Fruit fly (Drosophila melanogaster) whole organism, embryonic: ENCODE results near the gene Elo68alpha.

ENCODE experiments used
- Asciz ChIP-seq: fragments of 200-800 bp; sonication (Bioruptor generic); optimal IDR thresholded peaks from 2 replicates; lab custom pipeline; 2017; ENCODE audit warnings: missing biosample characterization, mild to moderate bottlenecking, missing genetic modification characterization, missing genetic modification reagents
- Atf-2 ChIP-seq: fragments of 200-800 bp; sonication (Bioruptor generic); optimal IDR thresholded peaks from 2 replicates; lab custom pipeline; 2016; ENCODE audit warnings: missing biosample characterization, missing genetic modification characterization
- B-H2 ChIP-seq: fragments of 200-800 bp; sonication (Bioruptor generic); optimal IDR thresholded peaks from 2 replicates; lab custom pipeline; 2018; ENCODE audit warnings: missing biosample characterization, mild to moderate bottlenecking, missing genetic modification characterization
- CG10462 ChIP-seq: fragments of 200-800 bp; sonication (Bioruptor generic); optimal IDR thresholded peaks from 2 replicates; lab custom pipeline; 2016; ENCODE audit warnings: missing biosample characterization, missing genetic modification characterization
- CG11398 ChIP-seq: fragments of 200-800 bp; sonication (Bioruptor generic); optimal IDR thresholded peaks from 2 replicates; lab custom pipeline; 2016; ENCODE audit warnings: missing biosample characterization, missing genetic modification characterization
- CG1233 ChIP-seq: fragments of 200-800 bp; sonication (Bioruptor generic); optimal IDR thresholded peaks from 4 replicates; lab custom pipeline; 2018; ENCODE audit warnings: missing biosample characterization, mild to moderate bottlenecking, missing genetic modification characterization
- CG13424 ChIP-seq: fragments of 200-800 bp; sonication (Bioruptor generic); optimal IDR thresholded peaks from 2 replicates; lab custom pipeline; 2019; ENCODE audit warnings: missing biosample characterization, mild to moderate bottlenecking, missing genetic modification characterization, moderate library complexity
- CG14965 ChIP-seq: fragments of 200-800 bp; sonication (Bioruptor generic); optimal IDR thresholded peaks from 2 replicates; lab custom pipeline; 2016; ENCODE audit warnings: missing biosample characterization, missing genetic modification characterization, borderline replicate concordance
- CG15479 ChIP-seq: fragments of 200-800 bp; sonication (Bioruptor generic); optimal IDR thresholded peaks from 3 replicates; lab custom pipeline; 2019; ENCODE audit warnings: missing biosample characterization, mild to moderate bottlenecking, missing genetic modification characterization, moderate library complexity
- CG1603 ChIP-seq: fragments of 200-800 bp; sonication (Bioruptor generic); optimal IDR thresholded peaks from 2 replicates; lab custom pipeline; 2019; ENCODE audit warnings: missing biosample characterization, mild to moderate bottlenecking, missing genetic modification characterization, moderate library complexity
- CG16779 ChIP-seq: fragments of 200-800 bp; sonication (Bioruptor generic); IDR thresholded peaks from 2 replicates; pipeline ENCODE4 v1.3.6; 2022; ENCODE audit warnings: missing biosample characterization, missing genetic modification characterization
- CG17802 ChIP-seq: fragments of 200-800 bp; sonication (Bioruptor generic); optimal IDR thresholded peaks from 2 replicates; lab custom pipeline; 2018; ENCODE audit warnings: missing biosample characterization, mild to moderate bottlenecking, missing genetic modification characterization, moderate library complexity
- CG2116 ChIP-seq: fragments of 200-800 bp; sonication (Bioruptor generic); optimal IDR thresholded peaks from 3 replicates; lab custom pipeline; 2018; ENCODE audit warnings: missing biosample characterization, mild to moderate bottlenecking, missing genetic modification characterization
- CG4617 ChIP-seq: fragments of 200-800 bp; sonication (Bioruptor generic); optimal IDR thresholded peaks from 3 replicates; lab custom pipeline; 2016; ENCODE audit warnings: missing biosample characterization, missing genetic modification characterization, borderline replicate concordance
- CG4820 ChIP-seq: fragments of 200-800 bp; sonication (Bioruptor generic); optimal IDR thresholded peaks from 3 replicates; lab custom pipeline; 2016; ENCODE audit warnings: missing biosample characterization, missing genetic modification characterization
- CG5180 ChIP-seq: fragments of 200-800 bp; sonication (Bioruptor generic); optimal IDR thresholded peaks from 3 replicates; lab custom pipeline; 2017; ENCODE audit warnings: missing biosample characterization, missing genetic modification characterization, mild to moderate bottlenecking, moderate library complexity, missing genetic modification reagents
- CG7372 ChIP-seq: fragments of 200-800 bp; sonication (Bioruptor generic); IDR thresholded peaks from 2 replicates; pipeline ENCODE4 v1.3.6; 2022; ENCODE audit warnings: missing biosample characterization, missing genetic modification characterization
- CG7928 ChIP-seq: fragments of 200-800 bp; sonication (Bioruptor generic); optimal IDR thresholded peaks from 2 replicates; lab custom pipeline; 2017; ENCODE audit warnings: missing biosample characterization, mild to moderate bottlenecking, missing genetic modification characterization
- CG8944 ChIP-seq: fragments of 200-800 bp; sonication (Bioruptor generic); optimal IDR thresholded peaks from 3 replicates; lab custom pipeline; 2016; ENCODE audit warnings: missing biosample characterization, missing genetic modification characterization
- CG9609 ChIP-seq: fragments of 200-800 bp; sonication (Bioruptor generic); optimal IDR thresholded peaks from 3 replicates; lab custom pipeline; 2016; ENCODE audit warnings: missing biosample characterization, missing genetic modification characterization
- D ChIP-seq, 2 experiments: fragments of 200-800 bp in 1 of 2; fragments of >200 bp in 1 of 2; sonication (Bioruptor generic) in 1 of 2; optimal IDR thresholded peaks; 2 replicates in 1 of 2; 3 replicates in 1 of 2; lab custom pipeline; 2017; ENCODE audit warnings: mild to moderate bottlenecking in 1 of 2, missing biosample characterization in 1 of 2, missing genetic modification characterization in 1 of 2, missing genetic modification reagents in 1 of 2
- D19B ChIP-seq: fragments of 200-800 bp; sonication (Bioruptor generic); optimal IDR thresholded peaks from 2 replicates; lab custom pipeline; 2017; ENCODE audit warnings: missing biosample characterization, mild to moderate bottlenecking, missing genetic modification characterization
- Doc3 ChIP-seq: fragments of 200-800 bp; sonication (Bioruptor generic); IDR thresholded peaks from 3 replicates; pipeline ENCODE4 v1.3.6; 2022; ENCODE audit warnings: missing biosample characterization, missing genetic modification characterization; ENCODE audit not compliant: partially characterized antibody
- Gsc ChIP-seq: fragments of 200-800 bp; sonication (Bioruptor generic); IDR thresholded peaks from 2 replicates; pipeline ENCODE4 v1.3.6; 2022; ENCODE audit warnings: missing biosample characterization, missing genetic modification characterization
- HLH4C ChIP-seq: fragments of 200-800 bp; sonication (Bioruptor generic); IDR thresholded peaks from 3 replicates; pipeline ENCODE4 v1.3.6; 2022; ENCODE audit warnings: missing biosample characterization, missing genetic modification characterization; ENCODE audit not compliant: partially characterized antibody
- HLHmδ ChIP-seq: fragments of 200-800 bp; sonication (Bioruptor generic); optimal IDR thresholded peaks from 2 replicates; lab custom pipeline; 2018; ENCODE audit warnings: missing biosample characterization, mild to moderate bottlenecking, missing genetic modification characterization, moderate library complexity
- HmgD ChIP-seq: fragments of 200-800 bp; sonication (Bioruptor generic); optimal IDR thresholded peaks from 3 replicates; lab custom pipeline; 2016; ENCODE audit warnings: missing biosample characterization, missing genetic modification characterization
- Hmr ChIP-seq: fragments of 200-800 bp; sonication (Bioruptor generic); optimal IDR thresholded peaks from 3 replicates; lab custom pipeline; 2017; ENCODE audit warnings: mild to moderate bottlenecking, missing biosample characterization, missing genetic modification reagents, missing genetic modification characterization
- MBD-R2 ChIP-seq: fragments of 200-800 bp; sonication (Bioruptor generic); IDR thresholded peaks from 2 replicates; pipeline ENCODE4 v1.3.6; 2022; ENCODE audit warnings: missing biosample characterization, missing genetic modification characterization
- Meics ChIP-seq: fragments of 200-800 bp; sonication (Bioruptor generic); optimal IDR thresholded peaks from 2 replicates; lab custom pipeline; 2017; ENCODE audit warnings: missing biosample characterization, mild to moderate bottlenecking, missing genetic modification characterization
- Mrtf ChIP-seq: fragments of 200-800 bp; sonication (Bioruptor generic); IDR thresholded peaks from 3 replicates; pipeline ENCODE4 v1.3.6; 2022; ENCODE audit warnings: missing biosample characterization, missing genetic modification characterization
- NC2α ChIP-seq: fragments of 200-800 bp; sonication (Bioruptor generic); optimal IDR thresholded peaks from 2 replicates; lab custom pipeline; 2016; ENCODE audit warnings: missing biosample characterization, missing genetic modification characterization
- NfI ChIP-seq: fragments of 200-800 bp; sonication (Bioruptor generic); optimal IDR thresholded peaks from 3 replicates; lab custom pipeline; 2018; ENCODE audit warnings: missing biosample characterization, mild to moderate bottlenecking, missing genetic modification characterization, moderate library complexity
- PHDP ChIP-seq: fragments of 200-800 bp; sonication (Bioruptor generic); optimal IDR thresholded peaks from 3 replicates; lab custom pipeline; 2018; ENCODE audit warnings: missing biosample characterization, mild to moderate bottlenecking, missing genetic modification characterization, moderate library complexity
- Sin3A ChIP-seq: fragments of >200 bp; optimal IDR thresholded peaks from 2 replicates; lab custom pipeline; 2018
- TFAM ChIP-seq: fragments of 200-800 bp; sonication (Bioruptor generic); optimal IDR thresholded peaks from 2 replicates; lab custom pipeline; 2017; ENCODE audit warnings: missing biosample characterization, missing genetic modification characterization, inconsistent platforms
- bab2 ChIP-seq: fragments of 200-800 bp; sonication (Bioruptor generic); optimal IDR thresholded peaks from 2 replicates; lab custom pipeline; 2016; ENCODE audit warnings: missing biosample characterization, missing genetic modification characterization
- croc ChIP-seq: fragments of 200-800 bp; sonication (Bioruptor generic); conservative IDR thresholded peaks from 3 replicates; pipeline ENCODE4 v1.3.6; 2022; ENCODE audit warnings: missing biosample characterization, missing genetic modification characterization
- cwo ChIP-seq: fragments of 200-800 bp; sonication (Bioruptor generic); optimal IDR thresholded peaks from 3 replicates; lab custom pipeline; 2017; ENCODE audit warnings: missing biosample characterization, missing genetic modification characterization, mild to moderate bottlenecking, moderate library complexity, missing genetic modification reagents
- dimm ChIP-seq: fragments of 200-800 bp; sonication (Bioruptor generic); IDR thresholded peaks from 2 replicates; pipeline ENCODE4 v1.3.6; 2022; ENCODE audit warnings: missing biosample characterization, missing genetic modification characterization
- disco-r ChIP-seq: fragments of 200-800 bp; sonication (Bioruptor generic); optimal IDR thresholded peaks from 2 replicates; lab custom pipeline; 2016; ENCODE audit warnings: missing biosample characterization, missing genetic modification characterization
- eve ChIP-seq, 2 experiments: fragments of >200 bp; optimal IDR thresholded peaks; 2 replicates each; lab custom pipeline; 2017; ENCODE audit warnings: missing biosample characterization in 2 of 2, missing genetic modification characterization in 2 of 2
- fd3F ChIP-seq: fragments of 200-800 bp; sonication (Bioruptor generic); optimal IDR thresholded peaks from 2 replicates; lab custom pipeline; 2018; ENCODE audit warnings: missing biosample characterization, mild to moderate bottlenecking, missing genetic modification characterization, moderate library complexity
- gce ChIP-seq: fragments of 200-800 bp; sonication (Bioruptor generic); IDR thresholded peaks from 3 replicates; pipeline ENCODE4 v1.3.6; 2022; ENCODE audit warnings: missing biosample characterization, missing genetic modification characterization
- lilli ChIP-seq: fragments of 200-800 bp; sonication (Bioruptor generic); optimal IDR thresholded peaks from 3 replicates; lab custom pipeline; 2016; ENCODE audit warnings: missing biosample characterization, missing genetic modification characterization
- nerfin-1 ChIP-seq: fragments of 200-800 bp; sonication (Bioruptor generic); optimal IDR thresholded peaks from 3 replicates; lab custom pipeline; 2019; ENCODE audit warnings: missing biosample characterization, mild to moderate bottlenecking, missing genetic modification characterization, moderate library complexity
- pho ChIP-seq: fragments of 200-800 bp; sonication (Bioruptor generic); optimal IDR thresholded peaks from 2 replicates; lab custom pipeline; 2016; ENCODE audit warnings: missing biosample characterization, missing genetic modification characterization
- tll ChIP-seq, 2 experiments: fragments of 200-800 bp in 1 of 2; fragments of >200 bp in 1 of 2; sonication (Bioruptor generic) in 1 of 2; optimal IDR thresholded peaks; 2 replicates each; lab custom pipeline; 2017 to 2019; ENCODE audit warnings: missing biosample characterization in 2 of 2, missing genetic modification characterization in 2 of 2, mild to moderate bottlenecking in 1 of 2, moderate library complexity in 1 of 2
- ttk ChIP-seq: fragments of 200-800 bp; sonication (Bioruptor generic); IDR thresholded peaks from 2 replicates; pipeline ENCODE4 v2.1.2; 2022; ENCODE audit warnings: missing biosample characterization, missing genetic modification characterization
- z ChIP-seq: fragments of 200-800 bp; sonication (Bioruptor generic); IDR thresholded peaks from 3 replicates; pipeline ENCODE4 v1.3.6; 2022; ENCODE audit warnings: missing biosample characterization, missing genetic modification characterization

The Elo68alpha gene

DNA sequence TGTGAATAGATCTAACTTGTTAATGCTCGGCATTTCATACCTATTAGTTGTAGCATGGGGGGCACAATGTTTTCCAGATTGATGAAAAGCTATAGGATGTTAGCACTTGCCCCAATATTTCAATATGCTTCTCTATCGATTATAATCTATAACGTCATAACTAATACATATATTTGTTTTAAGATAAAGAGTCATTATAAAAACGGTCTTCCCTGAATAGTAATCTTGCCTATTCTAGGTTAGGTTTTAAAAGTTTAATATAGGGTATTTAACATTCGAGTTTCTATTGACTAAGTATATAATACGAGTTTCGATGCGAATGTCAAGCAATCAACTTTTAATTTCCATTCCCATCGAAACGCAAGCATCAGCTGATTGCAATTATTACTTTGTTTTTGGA, 41.6 kb downstream of the Elo68alpha start, which contains the start of the genes CG6321 and Blos2 (continued):
- peak; percentile 11 for TF ChIP-seq Atf-2 (GFP tag; lab: Kevin White, UChicago)
- TF ChIP-seq D19B = peak; percentile 98
- TF ChIP-seq eve (GFP tag; optimal IDR thresholded peaks at IDR 0.05; lab: Kevin White, UChicago) = peak in 1 of 2 experiments; percentile 83
- no peak for TF ChIP-seq D (optimal IDR thresholded peaks at IDR 0.05; lab: Kevin White, UChicago)
- peak; percentile 61 for TF ChIP-seq D (GFP tag; optimal IDR thresholded peaks at IDR 0.05; lab: Kevin White, UChicago)
- peak; percentile 32 for TF ChIP-seq CG9609 (GFP tag; lab: Kevin White, UChicago)
- TF ChIP-seq CG11398 (GFP tag; lab: Kevin White, UChicago) = no peak
- TF ChIP-seq CG15479 (GFP tag; lab: Kevin White, UChicago) = no peak
- no peak for TF ChIP-seq Doc3
- peak; percentile 61 for TF ChIP-seq bab2 (GFP tag; lab: Kevin White, UChicago)
- peak; percentile 63 for TF ChIP-seq CG1603
- peak; percentile 62; the same call in 1 of the 3 replicates for TF ChIP-seq Mrtf
- TF ChIP-seq B-H2 (GFP tag; lab: Kevin White, UChicago) = peak; percentile 48
- no peak for TF ChIP-seq z (GFP tag; lab: Robert Waterston, UW)
- peak; percentile 64 for TF ChIP-seq CG1233 (GFP tag; lab: Kevin White, UChicago)
- no peak for TF ChIP-seq disco-r
- no peak for TF ChIP-seq CG16779 (GFP tag; lab: Robert Waterston, UW)
- TF ChIP-seq NfI = peak; percentile 66
- TF ChIP-seq PHDP = peak; percentile 89
- TF ChIP-seq TFAM (GFP tag; lab: Kevin White, UChicago) = no peak
- TF ChIP-seq MBD-R2 (GFP tag; lab: Robert Waterston, UW) = peak; percentile 81
- TF ChIP-seq Sin3A (lab: Kevin White, UChicago) = no peak
- TF ChIP-seq CG2116 (GFP tag; lab: Kevin White, UChicago) = peak; percentile 25
- no peak for TF ChIP-seq CG14965
- TF ChIP-seq nerfin-1 = peak; percentile 74
- TF ChIP-seq CG13424 (tag; lab: Kevin White, UChicago) = peak; percentile 84
- TF ChIP-seq croc (GFP tag; lab: Robert Waterston, UW) = peak; percentile 48; the same call in 2 of the 3 replicates
- TF ChIP-seq pho = peak; percentile 29
- TF ChIP-seq HmgD (GFP tag; lab: Kevin White, UChicago) = no peak
- TF ChIP-seq HLHmδ (GFP tag; lab: Kevin White, UChicago) = no peak
- TF ChIP-seq fd3F (GFP tag; lab: Kevin White, UChicago) = peak; percentile 64
- no peak for TF ChIP-seq tll (GFP tag; optimal IDR thresholded peaks at IDR 0.05; lab: Kevin White, UChicago)
- TF ChIP-seq CG7928 (GFP tag; lab: Kevin White, UChicago) = no peak
- TF ChIP-seq lilli (GFP tag; lab: Kevin White, UChicago) = peak; percentile 73
- peak; percentile 82 for TF ChIP-seq Hmr (GFP tag; lab: Kevin White, UChicago)
- TF ChIP-seq cwo (GFP tag; lab: Kevin White, UChicago) = peak; percentile 65
- TF ChIP-seq Gsc (GFP tag; lab: Robert Waterston, UW) = no peak
- TF ChIP-seq Meics = peak; percentile 85
- peak; percentile 55 for TF ChIP-seq CG4820
- TF ChIP-seq CG7372 (GFP tag; lab: Robert Waterston, UW) = no peak
- peak; percentile 34 for TF ChIP-seq CG4617 (GFP tag; lab: Kevin White, UChicago)
- TF ChIP-seq CG8944 (GFP tag; lab: Kevin White, UChicago) = no peak
- TF ChIP-seq CG17802 (tag; lab: Kevin White, UChicago) = no peak
- no peak for TF ChIP-seq dimm
- TF ChIP-seq ttk (GFP tag; lab: Robert Waterston, UW) = peak; percentile 55
- no peak for TF ChIP-seq HLH4C (GFP tag; lab: Robert Waterston, UW)
- 0 out of 3 replicates have a peak, but pooled peaks have one; percentile 5 for TF ChIP-seq gce (GFP tag; lab: Robert Waterston, UW)
- peak; percentile 40 for TF ChIP-seq CG5180
- TF ChIP-seq NC2α (GFP tag; lab: Kevin White, UChicago) = no peak
- no peak for TF ChIP-seq CG10462
- peak; percentile 59 for TF ChIP-seq Asciz (GFP tag; lab: Kevin White, UChicago)
